Fruit fly (Drosophila melanogaster) whole organism, embryonic: ENCODE data around the gene Eig71Ei.

Source experiments
- B-H2 ChIP-seq: fragments of 200-800 bp; sonication (Bioruptor generic); optimal IDR thresholded peaks from 2 replicates; lab custom pipeline; 2018; ENCODE audit warnings: missing biosample characterization, mild to moderate bottlenecking, missing genetic modification characterization
- CG10543 ChIP-seq: fragments of 200-800 bp; sonication (Bioruptor generic); optimal IDR thresholded peaks from 3 replicates; lab custom pipeline; 2017; ENCODE audit warnings: missing biosample characterization, mild to moderate bottlenecking, missing genetic modification characterization, moderate library complexity
- CG12219 ChIP-seq: fragments of 200-800 bp; sonication (Bioruptor generic); optimal IDR thresholded peaks from 3 replicates; lab custom pipeline; 2018; ENCODE audit warnings: missing biosample characterization, mild to moderate bottlenecking, missing genetic modification characterization
- CG12391 ChIP-seq: fragments of 200-800 bp; sonication (Bioruptor generic); optimal IDR thresholded peaks from 3 replicates; lab custom pipeline; 2018; ENCODE audit warnings: missing biosample characterization, mild to moderate bottlenecking, missing genetic modification characterization, moderate library complexity
- CG12659 ChIP-seq: fragments of 200-800 bp; sonication (Bioruptor generic); optimal IDR thresholded peaks from 3 replicates; lab custom pipeline; 2017; ENCODE audit warnings: mild to moderate bottlenecking, missing biosample characterization, missing genetic modification reagents, missing genetic modification characterization
- CG13287 ChIP-seq: fragments of 200-800 bp; sonication (Bioruptor generic); IDR thresholded peaks from 2 replicates; pipeline ENCODE4 v1.3.6; 2022; ENCODE audit warnings: missing biosample characterization, missing genetic modification characterization; ENCODE audit not compliant: partially characterized antibody
- CG13624 ChIP-seq: fragments of 200-800 bp; sonication (Bioruptor generic); optimal IDR thresholded peaks from 2 replicates; lab custom pipeline; 2016; ENCODE audit warnings: missing biosample characterization, missing genetic modification characterization
- CG14050 ChIP-seq: fragments of 200-800 bp; sonication (Bioruptor generic); IDR thresholded peaks from 3 replicates; pipeline ENCODE4 v1.3.6; 2022; ENCODE audit warnings: missing biosample characterization, missing genetic modification characterization
- CG15601 ChIP-seq: fragments of 200-800 bp; sonication (Bioruptor generic); optimal IDR thresholded peaks from 3 replicates; lab custom pipeline; 2019; ENCODE audit warnings: missing biosample characterization, mild to moderate bottlenecking, missing genetic modification characterization, moderate library complexity
- CG1647 ChIP-seq: fragments of 200-800 bp; sonication (Bioruptor generic); optimal IDR thresholded peaks from 3 replicates; lab custom pipeline; 2016; ENCODE audit warnings: missing biosample characterization, missing genetic modification characterization
- CG17612 ChIP-seq: fragments of 200-800 bp; sonication (Bioruptor generic); IDR thresholded peaks from 2 replicates; pipeline ENCODE4 v1.3.6; 2022; ENCODE audit warnings: missing biosample characterization, missing genetic modification characterization
- CG18011 ChIP-seq: fragments of 200-800 bp; sonication (Bioruptor generic); optimal IDR thresholded peaks from 2 replicates; lab custom pipeline; 2017; ENCODE audit warnings: missing biosample characterization, missing genetic modification characterization, mild to moderate bottlenecking, moderate library complexity, missing genotype
- CG18262 ChIP-seq: fragments of 200-800 bp; optimal IDR thresholded peaks from 3 replicates; lab custom pipeline; 2019; ENCODE audit warnings: missing biosample characterization, mild to moderate bottlenecking, missing genetic modification characterization, moderate library complexity
- CG2199 ChIP-seq: fragments of 200-800 bp; sonication (Bioruptor generic); IDR thresholded peaks from 3 replicates; pipeline ENCODE4 v1.3.6; 2022; ENCODE audit warnings: missing biosample characterization, missing genetic modification characterization
- CG2678 ChIP-seq: fragments of 200-800 bp; sonication (Bioruptor generic); optimal IDR thresholded peaks from 3 replicates; lab custom pipeline; 2019; ENCODE audit warnings: missing biosample characterization, mild to moderate bottlenecking, missing genetic modification characterization, moderate library complexity
- CG31441 ChIP-seq: fragments of 200-800 bp; sonication (Bioruptor generic); IDR thresholded peaks from 2 replicates; pipeline ENCODE4 v1.3.6; 2022; ENCODE audit warnings: missing biosample characterization, missing genetic modification characterization
- CG32767 ChIP-seq: fragments of 200-800 bp; sonication (Bioruptor generic); IDR thresholded peaks from 2 replicates; pipeline ENCODE4 v1.3.6; 2022; ENCODE audit warnings: missing biosample characterization, missing genetic modification characterization
- CG3838 ChIP-seq: fragments of 200-800 bp; sonication (Bioruptor generic); optimal IDR thresholded peaks from 3 replicates; lab custom pipeline; 2016; ENCODE audit warnings: missing biosample characterization, missing genetic modification characterization
- CG3995 ChIP-seq: fragments of 200-800 bp; sonication (Bioruptor generic); optimal IDR thresholded peaks from 3 replicates; lab custom pipeline; 2016; ENCODE audit warnings: missing biosample characterization, missing genetic modification characterization
- CG4854 ChIP-seq: fragments of 200-800 bp; sonication (Bioruptor generic); optimal IDR thresholded peaks from 2 replicates; lab custom pipeline; 2016; ENCODE audit warnings: missing biosample characterization, missing genetic modification characterization, inconsistent platforms
- CG6272 ChIP-seq: fragments of 200-800 bp; sonication (Bioruptor generic); IDR thresholded peaks from 2 replicates; pipeline ENCODE4 v1.3.6; 2022; ENCODE audit warnings: missing biosample characterization, missing genetic modification characterization
- CG7786 ChIP-seq: fragments of 200-800 bp; sonication (Bioruptor generic); optimal IDR thresholded peaks from 2 replicates; lab custom pipeline; 2016; ENCODE audit warnings: missing biosample characterization, missing genetic modification characterization
- CG7839 ChIP-seq: fragments of 200-800 bp; sonication (Bioruptor generic); optimal IDR thresholded peaks from 3 replicates; lab custom pipeline; 2018; ENCODE audit warnings: missing biosample characterization, mild to moderate bottlenecking, missing genetic modification characterization, moderate library complexity
- CG8478 ChIP-seq: fragments of >200 bp; optimal IDR thresholded peaks from 2 replicates; lab custom pipeline; 2018
- CG8924 ChIP-seq: fragments of 200-800 bp; optimal IDR thresholded peaks from 3 replicates; lab custom pipeline; 2019; ENCODE audit warnings: missing biosample characterization, mild to moderate bottlenecking, missing genetic modification characterization, moderate library complexity
- CG9727 ChIP-seq: fragments of 200-800 bp; sonication (Bioruptor generic); optimal IDR thresholded peaks from 3 replicates; lab custom pipeline; 2017; ENCODE audit warnings: missing biosample characterization, mild to moderate bottlenecking, missing genetic modification characterization
- CG9797 ChIP-seq: fragments of 200-800 bp; sonication (Bioruptor generic); optimal IDR thresholded peaks from 3 replicates; lab custom pipeline; 2018; ENCODE audit warnings: missing biosample characterization, mild to moderate bottlenecking, missing genetic modification characterization
- CG9932 ChIP-seq: fragments of 200-800 bp; sonication (Bioruptor generic); IDR thresholded peaks from 2 replicates; pipeline ENCODE4 v1.3.6; 2022; ENCODE audit warnings: missing biosample characterization, missing genetic modification characterization
- Ets65A ChIP-seq: fragments of 200-800 bp; sonication (Bioruptor generic); peaks from one replicate; lab custom pipeline; 2016; ENCODE audit warnings: missing biosample characterization, missing genetic modification characterization
- HHEX ChIP-seq: fragments of 200-800 bp; sonication (Bioruptor generic); optimal IDR thresholded peaks from 3 replicates; lab custom pipeline; 2017; ENCODE audit warnings: missing biosample characterization, mild to moderate bottlenecking, missing genetic modification characterization, missing genetic modification reagents
- Hey ChIP-seq: fragments of 200-800 bp; sonication (Bioruptor generic); optimal IDR thresholded peaks from 3 replicates; lab custom pipeline; 2018; ENCODE audit warnings: missing biosample characterization, mild to moderate bottlenecking, missing genetic modification characterization
- Hmx ChIP-seq: fragments of 200-800 bp; sonication (Bioruptor generic); optimal IDR thresholded peaks from 2 replicates; lab custom pipeline; 2016; ENCODE audit warnings: missing biosample characterization, missing genetic modification characterization
- Hr51 ChIP-seq, 2 experiments: fragments of 200-800 bp; sonication (Bioruptor generic); optimal IDR thresholded peaks; 2 replicates in 1 of 2; 3 replicates in 1 of 2; lab custom pipeline; 2016 to 2018; ENCODE audit warnings: missing biosample characterization in 2 of 2, missing genetic modification characterization in 2 of 2, mild to moderate bottlenecking in 1 of 2, moderate library complexity in 1 of 2
- Hr78 ChIP-seq, 2 experiments: fragments of 200-800 bp in 1 of 2; fragments of >200 bp in 1 of 2; sonication (Bioruptor generic) in 1 of 2; optimal IDR thresholded peaks; 2 replicates each; lab custom pipeline; 2017 to 2019; ENCODE audit warnings: missing biosample characterization in 2 of 2, missing genetic modification characterization in 2 of 2, mild to moderate bottlenecking in 1 of 2, moderate library complexity in 1 of 2
- Nf-YC ChIP-seq: fragments of 200-800 bp; optimal IDR thresholded peaks from 3 replicates; lab custom pipeline; 2019; ENCODE audit warnings: missing biosample characterization, mild to moderate bottlenecking, missing genetic modification characterization, moderate library complexity
- PHDP ChIP-seq: fragments of 200-800 bp; sonication (Bioruptor generic); optimal IDR thresholded peaks from 3 replicates; lab custom pipeline; 2018; ENCODE audit warnings: missing biosample characterization, mild to moderate bottlenecking, missing genetic modification characterization, moderate library complexity
- Poxn ChIP-seq: fragments of 200-800 bp; sonication (Bioruptor generic); IDR thresholded peaks from 2 replicates; pipeline ENCODE4 v1.3.6; 2022; ENCODE audit warnings: missing biosample characterization, missing genetic modification characterization
- Spps ChIP-seq: fragments of 200-800 bp; sonication (Bioruptor generic); optimal IDR thresholded peaks from 2 replicates; lab custom pipeline; 2018; ENCODE audit warnings: missing biosample characterization, mild to moderate bottlenecking, missing genetic modification characterization
- abd-A ChIP-seq: fragments of 200-800 bp; sonication (Bioruptor generic); optimal IDR thresholded peaks from 3 replicates; lab custom pipeline; 2019; ENCODE audit warnings: missing biosample characterization, mild to moderate bottlenecking, missing genetic modification characterization, moderate library complexity
- ac ChIP-seq: fragments of 200-800 bp; sonication (Bioruptor generic); optimal IDR thresholded peaks from 3 replicates; lab custom pipeline; 2017; ENCODE audit warnings: missing biosample characterization, mild to moderate bottlenecking, missing genetic modification characterization
- crol ChIP-seq: fragments of 200-800 bp; sonication (Bioruptor generic); IDR thresholded peaks from 2 replicates; pipeline ENCODE4 v1.3.6; 2022; ENCODE audit warnings: missing biosample characterization, missing genetic modification characterization
- dati ChIP-seq: fragments of 200-800 bp; sonication (Bioruptor generic); IDR thresholded peaks from 2 replicates; pipeline ENCODE4 v1.3.6; 2022; ENCODE audit warnings: missing biosample characterization, missing genetic modification characterization
- gem ChIP-seq: fragments of 200-800 bp; sonication (Bioruptor generic); optimal IDR thresholded peaks from 2 replicates; lab custom pipeline; 2019; ENCODE audit warnings: missing biosample characterization, mild to moderate bottlenecking, missing genetic modification characterization, moderate library complexity
- gsb ChIP-seq: fragments of 200-800 bp; sonication (Bioruptor generic); IDR thresholded peaks from 2 replicates; pipeline ENCODE4 v1.3.6; 2022; ENCODE audit warnings: missing biosample characterization, missing genetic modification characterization
- hth ChIP-seq: fragments of >200 bp; optimal IDR thresholded peaks from 2 replicates; lab custom pipeline; 2017; ENCODE audit warnings: inconsistent platforms
- inv ChIP-seq: fragments of 200-800 bp; sonication (Bioruptor generic); IDR thresholded peaks from 2 replicates; pipeline ENCODE4 v1.3.6; 2022; ENCODE audit warnings: missing biosample characterization, missing genetic modification characterization; ENCODE audit not compliant: partially characterized antibody
- mirr ChIP-seq: fragments of 200-800 bp; sonication (Bioruptor generic); optimal IDR thresholded peaks from 3 replicates; lab custom pipeline; 2018; ENCODE audit warnings: missing biosample characterization, mild to moderate bottlenecking, missing genetic modification characterization
- sob ChIP-seq: fragments of 200-800 bp; sonication (Bioruptor generic); IDR thresholded peaks from 2 replicates; pipeline ENCODE4 v1.3.6; 2022; ENCODE audit warnings: missing biosample characterization, missing genetic modification characterization
- tgo ChIP-seq: fragments of 200-800 bp; sonication (Bioruptor generic); IDR thresholded peaks from 3 replicates; pipeline ENCODE4 v1.3.6; 2022; ENCODE audit warnings: missing biosample characterization, missing genetic modification characterization
- wdn ChIP-seq: fragments of 200-800 bp; sonication (Bioruptor generic); IDR thresholded peaks from 2 replicates; pipeline ENCODE4 v1.3.6; 2022; ENCODE audit warnings: missing biosample characterization, missing genetic modification characterization
- zen ChIP-seq: fragments of 200-800 bp; sonication (Bioruptor generic); optimal IDR thresholded peaks from 3 replicates; lab custom pipeline; 2018; ENCODE audit warnings: missing biosample characterization, mild to moderate bottlenecking, missing genetic modification characterization, moderate library complexity

The Eig71Ei gene

DNA sequence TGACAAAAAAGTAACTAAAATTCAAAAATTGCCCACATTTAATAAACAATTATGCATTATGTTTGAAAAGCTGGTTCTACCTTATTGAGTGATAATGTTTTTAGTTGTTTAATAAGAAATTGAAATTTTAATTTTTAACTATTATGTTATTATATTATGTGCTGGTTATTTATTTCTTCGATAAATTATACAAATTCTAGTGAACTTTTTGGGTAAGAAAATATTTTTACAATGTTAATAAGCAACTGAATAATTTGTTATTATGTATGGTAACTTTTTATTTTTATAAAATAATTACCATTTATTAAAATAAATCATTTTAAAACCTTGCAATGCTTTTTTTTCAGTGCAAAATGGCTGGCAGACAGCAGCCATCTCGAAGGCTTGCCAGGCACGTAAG is 43.0 kb upstream of the Eig71Ei start (continued):
- TF ChIP-seq Hr51 (GFP tag; optimal IDR thresholded peaks at IDR 0.05; lab: Kevin White, UChicago) = peak in 1 of 2 experiments; percentile 44
- TF ChIP-seq CG12659 (GFP tag; lab: Kevin White, UChicago) = peak; percentile 17
- peak; percentile 48 for TF ChIP-seq gem (tag; lab: Kevin White, UChicago)
- peak; percentile 16 for TF ChIP-seq Nf-YC (tag; lab: Kevin White, UChicago)
- TF ChIP-seq hth (lab: Kevin White, UChicago) = no peak
- no peak for TF ChIP-seq Spps (tag; lab: Kevin White, UChicago)
- peak; percentile 30 for TF ChIP-seq CG12391 (tag; lab: Kevin White, UChicago)
- no peak for TF ChIP-seq PHDP (tag; lab: Kevin White, UChicago)
- no peak for TF ChIP-seq CG12219 (GFP tag; lab: Kevin White, UChicago)
- TF ChIP-seq CG9727 (GFP tag; lab: Kevin White, UChicago) = peak; percentile 39
- TF ChIP-seq CG2678 (tag; lab: Kevin White, UChicago) = peak; percentile 73
- no peak for TF ChIP-seq CG8924 (tag; lab: Kevin White, UChicago)
- no peak for TF ChIP-seq B-H2
- peak; percentile 55; the same call in 1 of the 2 replicates for TF ChIP-seq CG31441 (GFP tag; lab: Robert Waterston, UW)
- TF ChIP-seq CG7839 = peak; percentile 44
- no peak for TF ChIP-seq Hey (tag; lab: Kevin White, UChicago)

DNA sequence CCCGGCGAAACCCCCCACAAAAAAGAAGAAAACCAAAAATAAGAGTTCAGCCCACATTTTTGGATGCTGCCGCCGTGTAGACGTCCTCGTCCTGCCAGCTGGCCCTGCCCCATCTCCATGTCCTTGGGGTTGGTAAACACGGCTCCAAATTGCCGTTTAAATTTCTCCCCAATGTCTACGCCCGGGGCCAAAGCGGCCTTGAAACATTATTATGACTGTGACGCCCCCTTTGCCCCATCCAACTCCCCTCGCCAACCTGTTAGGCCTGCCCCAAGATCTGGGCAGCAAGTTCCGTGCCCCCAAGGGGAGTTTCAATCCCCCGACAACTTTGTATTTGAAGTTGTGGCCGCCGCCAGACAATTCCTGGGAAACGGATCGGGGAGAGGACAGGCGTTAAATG is 42.6 kb upstream of the Eig71Ei start:
- TF ChIP-seq tgo (no peak), CG13624 (GFP tag; lab: Kevin White, UChicago) (no peak), Hmx (GFP tag; lab: Kevin White, UChicago) (no peak), CG9932 (GFP tag; lab: Robert Waterston, UW) (0 out of 2 replicates have a peak, but pooled peaks have one; percentile 31), CG1647 (GFP tag; lab: Kevin White, UChicago) (no peak), CG18262 (tag; lab: Kevin White, UChicago) (no peak), ac (GFP tag; lab: Kevin White, UChicago) (no peak), Ets65A (peak; percentile 80), CG17612 (GFP tag; lab: Robert Waterston, UW) (no peak), CG3995 (GFP tag; lab: Kevin White, UChicago) (no peak), CG14050 (GFP tag; lab: Robert Waterston, UW) (no peak), CG32767 (no peak), sob (GFP tag; lab: Robert Waterston, UW) (peak; percentile 5; the same call in 1 of the 2 replicates), dati (GFP tag; lab: Robert Waterston, UW) (no peak), CG15601 (no peak), CG2199 (GFP tag; lab: Robert Waterston, UW) (no peak), crol (peak; percentile 67), gsb (GFP tag; lab: Robert Waterston, UW) (no peak), CG18011 (GFP tag; lab: Kevin White, UChicago) (no peak), inv (GFP tag; lab: Robert Waterston, UW) (no peak), Poxn (GFP tag; lab: Robert Waterston, UW) (no peak), CG8478 (lab: Kevin White, UChicago) (no peak), mirr (GFP tag; lab: Kevin White, UChicago) (peak; percentile 69), abd-A (tag; lab: Kevin White, UChicago) (peak; percentile 98), CG10543 (GFP tag; lab: Kevin White, UChicago) (peak; percentile 28), CG7786 (GFP tag; lab: Kevin White, UChicago) (no peak), CG4854 (no peak), zen (tag; lab: Kevin White, UChicago) (no peak), Hr78 (GFP tag; optimal IDR thresholded peaks at IDR 0.05; lab: Kevin White, UChicago) (no peak), CG3838 (no peak), CG13287 (no peak), CG6272 (GFP tag; lab: Robert Waterston, UW) (0 out of 2 replicates have a peak, but pooled peaks have one; percentile 5), wdn (GFP tag; lab: Robert Waterston, UW) (0 out of 2 replicates have a peak, but pooled peaks have one; percentile 8), CG9797 (GFP tag; lab: Kevin White, UChicago) (no peak), HHEX (GFP tag; lab: Kevin White, UChicago) (no peak)
